Worm (Caenorhabditis elegans) whole organism, mixed stage, embryonic: ENCODE measurements around the gene osm-9.

Experiments
- ham-2 ChIP-seq: fragments of 200-800 bp; sonication (Bioruptor generic); optimal IDR thresholded peaks from 2 replicates; lab custom pipeline; 2018; ENCODE audit warnings: mild to moderate bottlenecking, missing genetic modification characterization, missing compliant biosample characterization
- lsy-2 ChIP-seq: fragments of 150-350 bp; optimal IDR thresholded peaks from 2 replicates; lab custom pipeline; 2014; ENCODE audit warnings: missing biosample characterization, missing genetic modification characterization
- nhr-28 ChIP-seq: fragments of 150-350 bp; optimal IDR thresholded peaks from 2 replicates; lab custom pipeline; 2014; ENCODE audit warnings: missing biosample characterization, missing genetic modification characterization
- snpc-4 ChIP-seq: fragments of 150-350 bp; optimal IDR thresholded peaks from 2 replicates; lab custom pipeline; 2014; ENCODE audit warnings: missing biosample characterization, missing genetic modification characterization
- unc-39 ChIP-seq: fragments of 150-350 bp; optimal IDR thresholded peaks from 2 replicates; lab custom pipeline; 2014; ENCODE audit warnings: missing biosample characterization, missing genetic modification characterization
- unc-62 ChIP-seq: fragments of 150-350 bp; optimal IDR thresholded peaks from 2 replicates; lab custom pipeline; 2014; ENCODE audit warnings: missing biosample characterization, missing genetic modification reagents, missing genetic modification characterization

DNA sequence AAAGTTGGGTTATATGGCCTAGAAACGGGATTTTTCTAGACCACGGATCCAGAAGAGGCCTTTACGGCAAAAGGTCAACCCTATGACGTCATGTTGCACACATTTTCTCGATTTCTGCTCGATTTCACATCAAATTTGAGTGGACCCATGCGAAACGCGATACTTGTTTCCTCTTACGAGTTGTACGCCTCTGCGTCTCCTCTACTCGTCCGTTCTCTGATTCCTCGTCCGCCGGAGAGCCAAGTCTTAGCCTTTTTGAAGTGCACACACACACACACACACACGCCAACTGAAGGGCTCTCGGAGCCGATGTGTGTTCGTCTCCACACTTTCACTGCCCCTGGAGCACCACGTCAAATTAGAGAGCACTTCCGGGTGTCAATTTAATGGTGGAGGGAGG lies 36.3 kb downstream of the osm-9 start:
- TF ChIP-seq nhr-28 (tag; lab: Kevin White, UChicago) (no peak), snpc-4 (tag; lab: Kevin White, UChicago) (no peak), unc-62 (GFP tag; lab: Kevin White, UChicago) (no peak), lsy-2 (tag; lab: Kevin White, UChicago) (no peak), unc-39 (tag; lab: Kevin White, UChicago) (peak; percentile 11), ham-2 (GFP tag; lab: Kevin White, UChicago) (no peak)
